Fruit fly (Drosophila melanogaster): ENCODE results near the gene nis.
A peak's percentile ranks its signal among the peaks of the same experiment; 100 is the strongest.

- TF ChIP-seq CG8388 (GFP tag; optimal IDR thresholded peaks at IDR 0.05) (peak; percentile 51), MTF-1 (GFP tag; optimal IDR thresholded peaks at IDR 0.05; ENCODE audit: borderline replicate concordance) (no peak), CG2129 (GFP tag; IDR thresholded peaks at IDR 0.05; ENCODE audit: partially characterized antibody) (no peak), Tbp (GFP tag; optimal IDR thresholded peaks at IDR 0.05) (no peak), Ssrp (tag; optimal IDR thresholded peaks at IDR 0.05) (peak; percentile 59), CG14050 (GFP tag; IDR thresholded peaks at IDR 0.05) (peak; percentile 49; the same call in 2 of the 3 replicates)
Measured at dm6 chr2L:1620797-1621196, 33.8 kb upstream of the nis start.
